Worm (Caenorhabditis elegans): ENCODE measurements around the gene Y39A3CL.3.

DNA sequence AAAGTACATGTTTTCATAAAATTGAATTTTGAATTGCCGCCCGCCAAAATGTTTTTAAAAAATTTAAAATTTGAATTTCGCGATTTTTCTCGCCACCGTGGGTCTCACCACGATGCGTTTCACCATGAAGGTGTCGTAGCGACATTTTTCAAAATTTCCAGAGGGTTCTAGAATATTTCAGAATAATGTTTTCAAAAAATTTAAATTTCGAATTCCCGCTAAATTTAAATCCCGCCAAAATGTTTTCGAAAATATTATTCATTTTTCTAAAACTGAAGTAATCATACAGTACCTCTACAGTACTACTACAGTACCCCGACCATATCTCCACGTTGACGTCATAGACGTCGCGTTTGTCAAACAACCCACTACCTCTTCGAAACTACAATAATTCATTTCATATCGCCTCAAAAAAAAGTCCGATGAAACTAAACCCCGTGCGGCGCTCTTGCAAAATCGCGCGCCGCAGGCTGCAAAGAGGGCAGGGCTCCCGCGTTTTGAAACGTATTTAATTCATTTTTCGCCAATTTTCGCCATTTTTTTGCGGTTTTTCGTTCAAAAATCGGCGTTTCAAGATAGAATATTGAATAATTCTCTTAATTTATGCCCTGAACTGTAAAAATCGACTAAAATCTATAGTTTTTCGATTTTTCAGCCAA is 46.8 kb downstream of the Y39A3CL.3 start, which contains the start of the genes pvf-1 and Y39A3CL.7:
- no peak for TF ChIP-seq aly-1 (tag; optimal IDR thresholded peaks at IDR 0.05)
- TF ChIP-seq ama-1 (optimal IDR thresholded peaks at IDR 0.05) = no peak
- TF ChIP-seq tbx-11 (GFP tag; IDR thresholded peaks at IDR 0.05) = peak; percentile 77
- TF ChIP-seq tbx-37 (GFP tag; conservative IDR thresholded peaks at IDR 0.05) = peak; percentile 52; the same call in 1 of the 2 replicates
- peak; percentile 77 for TF ChIP-seq pes-1 (GFP tag; IDR thresholded peaks at IDR 0.05)
- TF ChIP-seq B0310.2 (tag; optimal IDR thresholded peaks at IDR 0.05) = no peak
- peak; percentile 20 for TF ChIP-seq ceh-13 (GFP tag; optimal IDR thresholded peaks at IDR 0.05)
- peak; percentile 60 for TF ChIP-seq ceh-36 (tag; optimal IDR thresholded peaks at IDR 0.05)
- TF ChIP-seq sea-1 (GFP tag; conservative IDR thresholded peaks at IDR 0.05) = peak; percentile 53; the same call in 1 of the 2 replicates
- TF ChIP-seq hmg-4 (GFP tag; optimal IDR thresholded peaks at IDR 0.05) = peak; percentile 40
- TF ChIP-seq hmbx-1 (tag; optimal IDR thresholded peaks at IDR 0.05) = no peak
- peak; percentile 59; the same call in 1 of the 2 replicates for TF ChIP-seq flt-1 (GFP tag; IDR thresholded peaks at IDR 0.05)
- TF ChIP-seq ets-7 (tag; optimal IDR thresholded peaks at IDR 0.05) = peak; percentile 54
- TF ChIP-seq scrt-1 (GFP tag; IDR thresholded peaks at IDR 0.05) = peak; percentile 68; the same call in 1 of the 2 replicates
